Worm (Caenorhabditis elegans): ENCODE results near the gene T03F7.7.

ce11 chrV:11271051-11271450 is 40.2 kb upstream of the T03F7.7 start, which contains the start of gene clec-222:
- TF ChIP-seq nhr-237 (tag; optimal IDR thresholded peaks at IDR 0.05) (no peak), ztf-4 (tag; optimal IDR thresholded peaks at IDR 0.05) (no peak), ama-1 (optimal IDR thresholded peaks at IDR 0.05) (no peak), R02D3.7 (tag; optimal IDR thresholded peaks at IDR 0.05) (no peak), ZK546.5 (tag; optimal IDR thresholded peaks at IDR 0.05) (no peak), mdl-1 (tag; optimal IDR thresholded peaks at IDR 0.05) (no peak), elt-2 (tag; optimal IDR thresholded peaks at IDR 0.05) (no peak), nfya-1 (tag; optimal IDR thresholded peaks at IDR 0.05; ENCODE audit: insufficient read depth) (no peak), snpc-4 (tag; optimal IDR thresholded peaks at IDR 0.05) (no peak), elt-1 (tag; optimal IDR thresholded peaks at IDR 0.05) (no peak), elt-3 (tag; optimal IDR thresholded peaks at IDR 0.05) (no peak), ztf-11 (tag; optimal IDR thresholded peaks at IDR 0.05) (no peak), pha-4 (tag; optimal IDR thresholded peaks at IDR 0.05) (no peak), unc-62 (GFP tag; optimal IDR thresholded peaks at IDR 0.05) (no peak)
